Worm (Caenorhabditis elegans) whole organism, L1 larva: Measurements from ENCODE around the gene fib-1.

ENCODE experiments used
- C34B4.2 ChIP-seq: sonication (generic microtip); optimal IDR thresholded peaks from 2 replicates; lab custom pipeline; 2017; ENCODE audit warnings: mild to moderate bottlenecking, missing genetic modification characterization, missing compliant biosample characterization
- alr-1 ChIP-seq: fragments of 200-800 bp; sonication (Bioruptor generic); optimal IDR thresholded peaks from 2 replicates; lab custom pipeline; 2018; ENCODE audit warnings: borderline replicate concordance, mild to moderate bottlenecking, missing genetic modification characterization, missing compliant biosample characterization
- blmp-1 ChIP-seq: fragments of 150-350 bp; optimal IDR thresholded peaks from 2 replicates; lab custom pipeline; 2014; ENCODE audit warnings: missing biosample characterization, missing genetic modification characterization
- ceh-88 ChIP-seq: fragments of 200-800 bp; sonication (Bioruptor generic); IDR thresholded peaks from 2 replicates; pipeline ENCODE4 v1.3.6; 2022; ENCODE audit warnings: missing genetic modification characterization, missing compliant biosample characterization
- ceh-90 ChIP-seq: sonication (generic microtip); optimal IDR thresholded peaks from 2 replicates; lab custom pipeline; 2016; ENCODE audit warnings: missing genetic modification characterization, missing compliant biosample characterization
- dpl-1 ChIP-seq, 3 experiments: fragments of 150-350 bp in 2 of 3; sonication (generic microtip) in 1 of 3; optimal IDR thresholded peaks; 2 replicates each; lab custom pipeline; 2014 to 2017; ENCODE audit warnings: missing biosample characterization in 3 of 3, missing genetic modification characterization in 3 of 3, missing genetic modification reagents in 3 of 3
- dsc-1 ChIP-seq: sonication (generic microtip); optimal IDR thresholded peaks from 2 replicates; lab custom pipeline; 2016; ENCODE audit warnings: mild to moderate bottlenecking, missing genetic modification characterization, missing compliant biosample characterization
- efl-1 ChIP-seq, 4 experiments: fragments of 150-350 bp; optimal IDR thresholded peaks in 3 of 4; peaks in 1 of 4; 1 replicate in 1 of 4; 2 replicates in 3 of 4; lab custom pipeline; 2014; ENCODE audit warnings: missing biosample characterization in 2 of 4, missing genetic modification characterization in 2 of 4, missing genetic modification reagents in 2 of 4
- egl-13 ChIP-seq: sonication (generic microtip); optimal IDR thresholded peaks from 2 replicates; lab custom pipeline; 2016; ENCODE audit warnings: missing genotype, missing genetic modification reagents, missing genetic modification characterization, missing compliant biosample characterization
- hlh-17 ChIP-seq: fragments of 200-800 bp; sonication (Bioruptor generic); optimal IDR thresholded peaks from 2 replicates; lab custom pipeline; 2018; ENCODE audit warnings: missing genetic modification characterization, mild to moderate bottlenecking, missing compliant biosample characterization, moderate library complexity, borderline replicate concordance
- irx-1 ChIP-seq: sonication (generic microtip); optimal IDR thresholded peaks from 2 replicates; lab custom pipeline; 2016; ENCODE audit warnings: missing genetic modification characterization, missing compliant biosample characterization
- jun-1 ChIP-seq: fragments of 150-350 bp; optimal IDR thresholded peaks from 2 replicates; lab custom pipeline; 2014; ENCODE audit warnings: missing biosample characterization, missing genetic modification reagents, missing genetic modification characterization
- lin-14 ChIP-seq: fragments of 200-800 bp; sonication (Bioruptor generic); optimal IDR thresholded peaks from 2 replicates; lab custom pipeline; 2018; ENCODE audit warnings: mild to moderate bottlenecking, missing genetic modification characterization, moderate library complexity, missing compliant biosample characterization
- lin-15B ChIP-seq: fragments of 150-350 bp; sonication (generic microtip); optimal IDR thresholded peaks from 3 replicates; lab custom pipeline; 2014; ENCODE audit warnings: missing biosample characterization, missing genetic modification characterization
- lin-35 ChIP-seq, 2 experiments: fragments of 150-350 bp; optimal IDR thresholded peaks; 2 replicates each; lab custom pipeline; 2014; ENCODE audit warnings: missing biosample characterization in 2 of 2, missing genetic modification characterization in 2 of 2, missing genetic modification reagents in 2 of 2
- lsy-2 ChIP-seq, 2 experiments: fragments of 150-350 bp; optimal IDR thresholded peaks; 2 replicates each; lab custom pipeline; 2014; ENCODE audit warnings: missing biosample characterization in 2 of 2, missing genetic modification characterization in 2 of 2
- mef-2 ChIP-seq: fragments of 150-350 bp; optimal IDR thresholded peaks from 2 replicates; lab custom pipeline; 2014; ENCODE audit warnings: missing biosample characterization, missing genetic modification characterization
- mep-1 ChIP-seq: fragments of 150-350 bp; optimal IDR thresholded peaks from 2 replicates; lab custom pipeline; 2014; ENCODE audit warnings: missing biosample characterization, missing genetic modification characterization
- nhr-11 ChIP-seq: fragments of 150-350 bp; optimal IDR thresholded peaks from 2 replicates; lab custom pipeline; 2014; ENCODE audit warnings: missing biosample characterization, missing genetic modification characterization
- nhr-20 ChIP-seq: sonication (generic microtip); optimal IDR thresholded peaks from 2 replicates; lab custom pipeline; 2016; ENCODE audit warnings: mild to moderate bottlenecking, missing genetic modification characterization, missing compliant biosample characterization
- nhr-237 ChIP-seq: fragments of 150-350 bp; optimal IDR thresholded peaks from 2 replicates; lab custom pipeline; 2014; ENCODE audit warnings: missing biosample characterization, missing genetic modification characterization
- nhr-47 ChIP-seq: sonication (generic microtip); optimal IDR thresholded peaks from 2 replicates; lab custom pipeline; 2016; ENCODE audit warnings: mild to moderate bottlenecking, missing genetic modification characterization, moderate library complexity, missing compliant biosample characterization
- nhr-71 ChIP-seq: sonication (generic microtip); optimal IDR thresholded peaks from 2 replicates; lab custom pipeline; 2016; ENCODE audit warnings: mild to moderate bottlenecking, missing genetic modification characterization, moderate library complexity, missing compliant biosample characterization
- nhr-84 ChIP-seq: sonication (generic microtip); optimal IDR thresholded peaks from 2 replicates; lab custom pipeline; 2017; ENCODE audit warnings: missing biosample characterization, missing genetic modification characterization
- nhr-85 ChIP-seq: sonication (generic microtip); peaks from one replicate; lab custom pipeline; 2016; ENCODE audit warnings: missing genetic modification characterization, inconsistent platforms, missing compliant biosample characterization
- pax-3 ChIP-seq: fragments of 200-800 bp; sonication (Bioruptor generic); optimal IDR thresholded peaks from 2 replicates; lab custom pipeline; 2018; ENCODE audit warnings: mild to moderate bottlenecking, missing genetic modification characterization, moderate library complexity, missing compliant biosample characterization
- pqm-1 ChIP-seq: sonication (generic microtip); optimal IDR thresholded peaks from 3 replicates; lab custom pipeline; 2017; ENCODE audit warnings: missing biosample characterization, missing genetic modification characterization
- rnt-1 ChIP-seq: sonication (generic microtip); optimal IDR thresholded peaks from 2 replicates; lab custom pipeline; 2016; ENCODE audit warnings: mild to moderate bottlenecking, missing genetic modification characterization, moderate library complexity, missing compliant biosample characterization
- skn-1 ChIP-seq: fragments of 150-350 bp; optimal IDR thresholded peaks from 2 replicates; lab custom pipeline; 2014; ENCODE audit warnings: missing biosample characterization, missing genetic modification characterization
- snu-23 ChIP-seq: sonication (generic microtip); optimal IDR thresholded peaks from 2 replicates; lab custom pipeline; 2016; ENCODE audit warnings: missing genetic modification characterization, missing compliant biosample characterization
- sox-4 ChIP-seq: sonication (generic microtip); optimal IDR thresholded peaks from 2 replicates; lab custom pipeline; 2016; ENCODE audit warnings: missing genetic modification characterization, missing compliant biosample characterization
- sptf-1 ChIP-seq: fragments of 150-350 bp; optimal IDR thresholded peaks from 2 replicates; lab custom pipeline; 2014; ENCODE audit warnings: missing biosample characterization, missing genetic modification characterization
- sup-37 ChIP-seq: fragments of 200-800 bp; sonication (Bioruptor generic); optimal IDR thresholded peaks from 2 replicates; lab custom pipeline; 2018; ENCODE audit warnings: mild to moderate bottlenecking, missing genetic modification characterization, missing compliant biosample characterization
- swsn-7 ChIP-seq: sonication (generic microtip); optimal IDR thresholded peaks from 2 replicates; lab custom pipeline; 2016; ENCODE audit warnings: missing genetic modification characterization, missing compliant biosample characterization
- tbx-2 ChIP-seq: sonication (generic microtip); optimal IDR thresholded peaks from 2 replicates; lab custom pipeline; 2016; ENCODE audit warnings: missing genetic modification characterization, missing compliant biosample characterization
- tlp-1 ChIP-seq: fragments of 150-350 bp; optimal IDR thresholded peaks from 2 replicates; lab custom pipeline; 2014; ENCODE audit warnings: missing biosample characterization, missing genetic modification characterization
- unc-130 ChIP-seq: fragments of 150-350 bp; optimal IDR thresholded peaks from 2 replicates; lab custom pipeline; 2017; ENCODE audit warnings: missing biosample characterization, missing genetic modification characterization, inconsistent platforms
- unc-30 ChIP-seq: sonication (generic microtip); optimal IDR thresholded peaks from 2 replicates; lab custom pipeline; 2017; ENCODE audit warnings: missing biosample characterization, missing genetic modification characterization
- unc-62 ChIP-seq: fragments of 150-350 bp; optimal IDR thresholded peaks from 2 replicates; lab custom pipeline; 2014; ENCODE audit warnings: missing biosample characterization, missing genetic modification reagents, missing genetic modification characterization
- unc-86 ChIP-seq: sonication (generic microtip); optimal IDR thresholded peaks from 2 replicates; lab custom pipeline; 2016; ENCODE audit warnings: missing genetic modification characterization, missing compliant biosample characterization
- vab-15 ChIP-seq: sonication (generic microtip); optimal IDR thresholded peaks from 2 replicates; lab custom pipeline; 2017; ENCODE audit warnings: missing genotype, mild to moderate bottlenecking, missing genetic modification characterization, missing compliant biosample characterization
- xbp-1 ChIP-seq: sonication (generic microtip); optimal IDR thresholded peaks from 2 replicates; lab custom pipeline; 2016; ENCODE audit warnings: missing genetic modification characterization, missing compliant biosample characterization

The fib-1 gene

DNA sequence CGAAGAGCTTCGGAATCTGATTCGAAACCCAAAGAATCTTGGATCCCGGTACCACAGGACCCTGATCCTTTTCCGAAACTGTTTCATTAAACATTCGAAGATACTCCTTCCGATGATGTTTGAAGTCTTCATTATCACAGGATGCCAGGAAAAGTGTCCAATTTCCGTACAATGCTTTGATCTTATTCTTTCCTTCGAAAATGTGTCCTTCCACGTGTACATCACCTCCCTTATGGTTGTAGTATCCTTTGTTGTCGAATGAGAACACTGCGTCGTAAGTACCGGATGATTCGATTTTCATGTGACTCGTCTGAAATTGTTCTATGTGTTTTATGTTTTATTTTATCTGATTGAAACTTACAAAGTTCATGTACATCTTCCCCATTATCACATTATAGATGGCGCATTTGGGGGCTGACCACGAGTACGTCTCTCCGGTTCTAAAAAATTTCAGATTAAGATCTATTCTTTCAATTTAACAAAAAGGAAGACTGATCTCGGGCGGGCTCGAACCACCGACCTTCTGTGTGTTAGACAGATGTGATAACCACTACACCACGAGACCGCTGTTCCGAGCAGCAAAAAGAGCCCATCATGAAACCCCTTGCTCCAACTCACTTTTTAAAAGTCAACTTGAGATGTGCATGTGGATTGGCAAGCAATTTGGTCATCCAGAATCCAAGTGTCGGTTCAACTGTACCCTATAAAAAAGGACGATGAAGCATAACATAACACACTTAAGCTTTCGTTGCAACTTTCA is 10.7 kb upstream of the fib-1 start:
- TF ChIP-seq pax-3 (tag; lab: Kevin White, UChicago) (no peak), snu-23 (GFP tag; lab: Kevin White, UChicago) (peak; percentile 29), unc-130 (tag; lab: Kevin White, UChicago) (no peak), nhr-237 (tag; lab: Kevin White, UChicago) (no peak), egl-13 (tag; lab: Kevin White, UChicago) (no peak), lin-14 (GFP tag; lab: Kevin White, UChicago) (peak; percentile 20), lin-35 (GFP tag; optimal IDR thresholded peaks at IDR 0.05; lab: Kevin White, UChicago) (peak in 1 of 2 experiments; percentile 18), nhr-71 (tag; lab: Kevin White, UChicago) (peak; percentile 36), nhr-85 (peak; percentile 67), blmp-1 (no peak), pqm-1 (no peak), nhr-47 (tag; lab: Kevin White, UChicago) (peak; percentile 12), nhr-20 (no peak), rnt-1 (tag; lab: Kevin White, UChicago) (peak; percentile 70), dsc-1 (peak; percentile 24), mef-2 (tag; lab: Kevin White, UChicago) (no peak), efl-1 (optimal IDR thresholded peaks at IDR 0.05; lab: Kevin White, UChicago) (peak in 1 of 2 experiments; percentile 15), efl-1 (GFP tag; optimal IDR thresholded peaks at IDR 0.05 in 1 of 2; lab: Kevin White, UChicago) (peak in 1 of 2 experiments; percentile 84)

DNA sequence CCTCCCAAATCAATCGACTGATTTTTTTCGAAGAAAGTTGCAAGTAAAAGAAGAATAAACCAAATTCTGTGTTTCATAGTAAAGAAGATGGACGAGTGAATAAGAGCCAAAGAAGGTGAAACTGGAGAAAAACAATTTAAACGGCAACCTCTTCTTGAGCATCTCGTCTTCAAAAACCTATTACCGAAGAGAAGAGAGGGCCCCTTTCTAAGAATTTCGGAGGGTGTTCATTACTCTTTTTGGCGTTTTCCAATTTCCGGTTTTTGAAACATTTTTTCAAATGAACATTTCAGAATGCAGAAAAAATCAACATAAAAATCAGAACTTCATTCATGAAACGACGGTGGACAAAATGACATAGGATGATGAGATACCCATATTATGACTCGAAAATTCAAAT is 9.5 kb upstream of the fib-1 start, which contains the start of gene nmr-2:
nmr-2 (minus strand) TSS at position 101 of the 400 bp plus-strand sequence.
- TF ChIP-seq tlp-1 (no peak), nhr-84 (no peak), vab-15 (tag; lab: Kevin White, UChicago) (no peak), lin-15B (tag; lab: Kevin White, UChicago) (no peak), mef-2 (tag; lab: Kevin White, UChicago) (no peak), egl-13 (tag; lab: Kevin White, UChicago) (no peak), unc-30 (no peak), irx-1 (no peak), unc-62 (GFP tag; lab: Kevin White, UChicago) (no peak), swsn-7 (tag; lab: Kevin White, UChicago) (no peak), nhr-85 (no peak), lin-14 (GFP tag; lab: Kevin White, UChicago) (no peak), skn-1 (no peak)

- TF ChIP-seq skn-1: no peak
- no peak for TF ChIP-seq rnt-1 (tag; lab: Kevin White, UChicago)
- TF ChIP-seq tbx-2 (tag; lab: Kevin White, UChicago): no peak
- no peak for TF ChIP-seq ceh-88
- no peak for TF ChIP-seq lsy-2 (tag; optimal IDR thresholded peaks at IDR 0.05; lab: Kevin White, UChicago)
- TF ChIP-seq blmp-1: no peak
- TF ChIP-seq unc-62 (GFP tag; lab: Kevin White, UChicago): no peak
- TF ChIP-seq nhr-85: no peak
- TF ChIP-seq C34B4.2 (tag; lab: Kevin White, UChicago): no peak
- TF ChIP-seq sup-37 (GFP tag; lab: Kevin White, UChicago): no peak
- no peak for TF ChIP-seq xbp-1 (tag; lab: Kevin White, UChicago)
Observed at ce11 chrV:15004800-15005199, 2.8 kb upstream of the fib-1 start, which contains the start of gene hrde-2. hrde-2 (plus strand) TSS chrV:15005100.

ce11 chrV:15001536-15001935 is 487 bp downstream of the fib-1 start:
- TF ChIP-seq dpl-1 (GFP tag; optimal IDR thresholded peaks at IDR 0.05; lab: Kevin White, UChicago) (no peak), unc-86 (tag; lab: Kevin White, UChicago) (no peak), pax-3 (tag; lab: Kevin White, UChicago) (no peak), pqm-1 (no peak), efl-1 (optimal IDR thresholded peaks at IDR 0.05; lab: Kevin White, UChicago) (no peak), efl-1 (GFP tag; optimal IDR thresholded peaks at IDR 0.05 in 1 of 2; lab: Kevin White, UChicago) (no peak), jun-1 (no peak), unc-62 (GFP tag; lab: Kevin White, UChicago) (no peak), tbx-2 (tag; lab: Kevin White, UChicago) (no peak), lsy-2 (tag; optimal IDR thresholded peaks at IDR 0.05; lab: Kevin White, UChicago) (no peak), ceh-90 (tag; lab: Kevin White, UChicago) (no peak), alr-1 (no peak), mep-1 (tag; lab: Kevin White, UChicago) (no peak), swsn-7 (tag; lab: Kevin White, UChicago) (no peak), sptf-1 (tag; lab: Kevin White, UChicago) (no peak), sox-4 (tag; lab: Kevin White, UChicago) (no peak), nhr-11 (tag; lab: Kevin White, UChicago) (no peak), hlh-17 (GFP tag; lab: Kevin White, UChicago) (no peak)
- TF ChIP-seq, all 84 proteins: peak for 0
